Worm (Caenorhabditis elegans) whole organism, L4/young adult: ENCODE data around the gene apt-9.

ENCODE experiments used
- W03F9.2 ChIP-seq: fragments of 150-350 bp; optimal IDR thresholded peaks from 2 replicates; lab custom pipeline; 2014; ENCODE audit warnings: missing biosample characterization, missing genetic modification characterization
- dao-5 ChIP-seq: sonication (generic microtip); optimal IDR thresholded peaks from 2 replicates; lab custom pipeline; 2016; ENCODE audit warnings: missing genotype, missing genetic modification characterization, moderate library complexity, missing compliant biosample characterization
- him-1 ChIP-seq: sonication (generic microtip); optimal IDR thresholded peaks from 2 replicates; lab custom pipeline; 2016; ENCODE audit warnings: missing genotype, missing genetic modification reagents, missing genetic modification characterization, missing compliant biosample characterization

DNA sequence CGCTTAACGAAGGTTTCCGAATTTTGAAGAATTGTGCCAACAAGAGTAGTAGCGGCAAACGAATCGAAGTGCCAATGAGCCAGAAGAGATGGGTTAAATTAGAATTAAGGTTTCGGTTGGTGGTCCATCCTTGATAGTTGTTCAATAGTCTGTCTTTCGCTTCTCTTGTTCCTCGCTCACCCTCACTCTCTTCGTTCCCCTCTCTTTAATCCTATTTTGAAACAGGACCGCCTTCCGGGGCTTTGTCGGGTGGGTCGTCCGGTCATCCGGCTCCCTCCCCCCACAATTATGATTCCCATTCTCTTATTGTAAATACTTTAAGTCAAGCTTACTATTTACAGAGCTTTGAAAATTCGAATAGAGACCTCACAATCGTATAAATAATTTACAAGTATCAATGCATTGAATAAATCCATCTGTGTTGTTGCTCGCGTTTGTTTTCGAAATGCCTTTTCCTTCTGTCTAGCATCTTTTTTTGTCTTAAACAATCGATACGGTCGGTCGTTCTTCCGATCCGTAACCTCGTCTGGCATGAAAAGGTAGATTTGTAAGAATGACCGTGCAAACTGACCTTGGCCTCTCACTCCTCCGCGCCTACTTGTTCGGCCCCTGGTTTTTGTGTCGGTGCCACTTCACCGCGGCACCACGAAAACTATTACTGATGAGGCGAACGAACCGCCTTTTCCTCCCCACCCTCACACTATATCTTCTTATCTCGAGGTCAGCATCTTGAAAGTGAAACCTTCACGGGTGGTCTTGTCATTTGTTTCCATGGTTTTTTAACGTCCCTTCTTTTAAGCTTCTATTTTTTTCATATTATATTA lies 35.0 kb upstream of the apt-9 start:
- TF ChIP-seq him-1 (tag; lab: Kevin White, UChicago) (no peak), dao-5 (tag; lab: Kevin White, UChicago) (no peak), W03F9.2 (tag; lab: Kevin White, UChicago) (no peak)
